Fruit fly (Drosophila melanogaster): ENCODE results near the gene Sod1.

- no peak for TF ChIP-seq ttk (optimal IDR thresholded peaks at IDR 0.05)
- no peak for TF ChIP-seq psq (optimal IDR thresholded peaks at IDR 0.05)
Observed at dm6 chr3L:11124439-11124838, 10.9 kb upstream of the Sod1 start.
